Worm (Caenorhabditis elegans): ENCODE measurements around the gene C10C6.3.

Gene C10C6.3

ce11 chrIV:11465125-11465524, at the start of gene C10C6.3:
C10C6.3 (minus strand) TSS chrIV:11465225.
- TF ChIP-seq pag-3 (tag; optimal IDR thresholded peaks at IDR 0.05; ENCODE audit: borderline replicate concordance) (no peak), che-1 (tag; optimal IDR thresholded peaks at IDR 0.05) (no peak), sdc-2 (tag; optimal IDR thresholded peaks at IDR 0.05) (no peak), fkh-6 (tag; optimal IDR thresholded peaks at IDR 0.05) (no peak), pha-4 (tag; optimal IDR thresholded peaks at IDR 0.05) (no peak), ceh-9 (tag; optimal IDR thresholded peaks at IDR 0.05) (no peak), madf-2 (tag; optimal IDR thresholded peaks at IDR 0.05) (no peak), ceh-34 (tag; optimal IDR thresholded peaks at IDR 0.05) (no peak), elt-2 (tag; optimal IDR thresholded peaks at IDR 0.05) (no peak), C08G9.2 (tag; optimal IDR thresholded peaks at IDR 0.05) (no peak), ceh-2 (tag; optimal IDR thresholded peaks at IDR 0.05) (no peak)

- TF ChIP-seq C08G9.2 (tag; optimal IDR thresholded peaks at IDR 0.05) (no peak), unc-42 (tag; optimal IDR thresholded peaks at IDR 0.05) (peak; percentile 0)
Measured at ce11 chrIV:11510664-11511063, 45.6 kb upstream of the C10C6.3 start, which contains the start of gene M04B2.6. M04B2.6 (minus strand) TSS chrIV:11510764.

ce11 chrIV:11504416-11504815, 39.4 kb upstream of the C10C6.3 start, which contains the start of gene twk-25:
twk-25 (plus strand) TSS chrIV:11504716.
- no peak for TF ChIP-seq pax-1 (tag; optimal IDR thresholded peaks at IDR 0.05)
- TF ChIP-seq ceh-2 (tag; optimal IDR thresholded peaks at IDR 0.05) = no peak
- TF ChIP-seq unc-42 (tag; optimal IDR thresholded peaks at IDR 0.05) = no peak
- TF ChIP-seq ceh-14 (tag; optimal IDR thresholded peaks at IDR 0.05) = no peak
- no peak for TF ChIP-seq lin-11 (tag; optimal IDR thresholded peaks at IDR 0.05)
- TF ChIP-seq ceh-9 (tag; optimal IDR thresholded peaks at IDR 0.05) = no peak
- no peak for TF ChIP-seq odd-2 (tag; optimal IDR thresholded peaks at IDR 0.05)
- TF ChIP-seq ceh-18 (tag; optimal IDR thresholded peaks at IDR 0.05) = no peak
- no peak for TF ChIP-seq ceh-24 (tag; optimal IDR thresholded peaks at IDR 0.05)
- no peak for TF ChIP-seq npax-4 (tag; optimal IDR thresholded peaks at IDR 0.05)
- TF ChIP-seq zip-5 (tag; optimal IDR thresholded peaks at IDR 0.05) = no peak
- TF ChIP-seq mec-3 (tag; optimal IDR thresholded peaks at IDR 0.05; ENCODE audit: borderline replicate concordance) = no peak
- no peak for TF ChIP-seq fkh-6 (tag; optimal IDR thresholded peaks at IDR 0.05)
- TF ChIP-seq ceh-22 (tag; optimal IDR thresholded peaks at IDR 0.05) = no peak
- TF ChIP-seq elt-4 (tag; optimal IDR thresholded peaks at IDR 0.05) = no peak
- no peak for TF ChIP-seq hlh-8 (tag; optimal IDR thresholded peaks at IDR 0.05)

ce11 chrIV:11503654-11504053, 38.6 kb upstream of the C10C6.3 start:
- no peak for TF ChIP-seq pat-9 (tag; optimal IDR thresholded peaks at IDR 0.05)
- TF ChIP-seq Y22D7AL.16 (tag; optimal IDR thresholded peaks at IDR 0.05) = no peak
- TF ChIP-seq F13H6.1 (tag; optimal IDR thresholded peaks at IDR 0.05) = no peak
- no peak for TF ChIP-seq ttx-3 (tag; optimal IDR thresholded peaks at IDR 0.05)
- no peak for TF ChIP-seq C38D4.7 (GFP tag; optimal IDR thresholded peaks at IDR 0.05)
- TF ChIP-seq elt-2 (tag; optimal IDR thresholded peaks at IDR 0.05) = no peak
- no peak for TF ChIP-seq sox-2 (GFP tag; IDR thresholded peaks at IDR 0.05)
- no peak for TF ChIP-seq fkh-6 (tag; optimal IDR thresholded peaks at IDR 0.05)
- TF ChIP-seq hlh-15 (tag; optimal IDR thresholded peaks at IDR 0.05) = no peak
- TF ChIP-seq eyg-1 (tag; optimal IDR thresholded peaks at IDR 0.05) = no peak
- TF ChIP-seq npax-4 (tag; optimal IDR thresholded peaks at IDR 0.05) = no peak
- no peak for TF ChIP-seq ref-2 (tag; optimal IDR thresholded peaks at IDR 0.05)
- TF ChIP-seq pros-1 (tag; optimal IDR thresholded peaks at IDR 0.05) = no peak
- TF ChIP-seq nhr-232 (tag; optimal IDR thresholded peaks at IDR 0.05) = no peak
- no peak for TF ChIP-seq elt-4 (tag; optimal IDR thresholded peaks at IDR 0.05)
- TF ChIP-seq unc-86 (tag; optimal IDR thresholded peaks at IDR 0.05) = no peak
- TF ChIP-seq tbx-7 (tag; optimal IDR thresholded peaks at IDR 0.05) = no peak
